Worm (Caenorhabditis elegans): ENCODE measurements around the gene Y17D7B.4.
A peak's percentile ranks its signal among the peaks of the same experiment; 100 is the strongest.

The Y17D7B.4 gene

DNA sequence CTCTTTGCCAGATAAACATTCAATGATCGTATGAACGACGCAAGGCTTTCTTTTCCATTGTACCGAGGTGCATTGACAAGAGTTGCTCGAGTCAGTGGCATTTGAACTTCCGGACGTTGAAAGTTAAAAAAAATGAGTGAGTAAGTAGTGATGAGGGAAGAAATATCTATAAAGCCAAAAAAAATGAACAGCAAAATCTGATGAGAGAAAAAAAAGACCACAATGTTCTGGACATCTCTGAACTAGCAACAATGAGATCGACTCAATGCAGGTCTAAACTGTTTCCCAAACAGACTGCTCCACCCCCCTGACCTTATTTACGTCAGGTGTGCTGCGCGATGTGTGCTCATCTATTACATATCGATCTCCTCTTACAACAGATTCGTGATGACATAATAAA, 26.0 kb downstream of the Y17D7B.4 start, which contains the start of the genes F11D11.21 and F11D11.12:
Gene F11D11.21, minus strand, starts transcription at position 101 of the 400 bp plus-strand sequence.
Gene F11D11.12, minus strand, starts transcription at position 238 of the 400 bp plus-strand sequence.
- TF ChIP-seq tbx-37 (GFP tag; conservative IDR thresholded peaks at IDR 0.05) = no peak
- TF ChIP-seq aly-1 (tag; optimal IDR thresholded peaks at IDR 0.05) = no peak
- no peak for TF ChIP-seq B0310.2 (tag; optimal IDR thresholded peaks at IDR 0.05)
- no peak for TF ChIP-seq tbx-11 (GFP tag; IDR thresholded peaks at IDR 0.05)
- no peak for TF ChIP-seq pes-1 (GFP tag; IDR thresholded peaks at IDR 0.05)
- TF ChIP-seq flt-1 (GFP tag; IDR thresholded peaks at IDR 0.05) = no peak
- TF ChIP-seq F13C5.2 (tag; optimal IDR thresholded peaks at IDR 0.05) = no peak
- no peak for TF ChIP-seq hmbx-1 (tag; optimal IDR thresholded peaks at IDR 0.05)
- no peak for TF ChIP-seq ets-7 (tag; optimal IDR thresholded peaks at IDR 0.05)
- TF ChIP-seq ceh-13 (GFP tag; optimal IDR thresholded peaks at IDR 0.05) = no peak
- no peak for TF ChIP-seq ceh-36 (tag; optimal IDR thresholded peaks at IDR 0.05)
- no peak for TF ChIP-seq tra-4 (tag; optimal IDR thresholded peaks at IDR 0.05)
- no peak for TF ChIP-seq sea-1 (GFP tag; conservative IDR thresholded peaks at IDR 0.05)
- no peak for TF ChIP-seq hnd-1 (tag; optimal IDR thresholded peaks at IDR 0.05)
- no peak for TF ChIP-seq hmg-4 (GFP tag; optimal IDR thresholded peaks at IDR 0.05)

DNA sequence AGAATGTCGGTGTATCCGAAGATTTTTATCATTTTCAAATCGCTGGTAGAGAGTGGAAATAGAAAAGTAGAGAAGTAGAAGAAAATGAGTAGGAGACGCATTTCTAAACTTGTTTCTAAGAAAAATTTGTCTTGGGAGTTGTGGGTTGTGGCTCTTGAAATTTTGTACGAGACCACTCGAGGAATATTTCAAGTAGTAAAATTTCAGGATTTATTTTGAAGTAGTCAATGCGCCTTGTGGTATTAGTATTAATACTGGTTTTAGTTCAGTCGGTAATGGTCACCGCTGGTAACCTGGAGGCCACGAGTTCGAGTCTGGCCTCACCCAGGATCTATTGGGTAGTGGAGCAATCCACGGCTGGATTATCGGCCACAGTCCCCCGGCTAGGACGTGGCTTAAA, 27.8 kb downstream of the Y17D7B.4 start, which contains the start of gene clec-252:
Gene clec-252, minus strand, starts transcription at position 101 of the 400 bp plus-strand sequence.
- TF ChIP-seq F13C5.2 (tag; optimal IDR thresholded peaks at IDR 0.05) (no peak), tbx-37 (GFP tag; conservative IDR thresholded peaks at IDR 0.05) (no peak), ceh-13 (GFP tag; optimal IDR thresholded peaks at IDR 0.05) (no peak), tra-4 (tag; optimal IDR thresholded peaks at IDR 0.05) (no peak)

DNA sequence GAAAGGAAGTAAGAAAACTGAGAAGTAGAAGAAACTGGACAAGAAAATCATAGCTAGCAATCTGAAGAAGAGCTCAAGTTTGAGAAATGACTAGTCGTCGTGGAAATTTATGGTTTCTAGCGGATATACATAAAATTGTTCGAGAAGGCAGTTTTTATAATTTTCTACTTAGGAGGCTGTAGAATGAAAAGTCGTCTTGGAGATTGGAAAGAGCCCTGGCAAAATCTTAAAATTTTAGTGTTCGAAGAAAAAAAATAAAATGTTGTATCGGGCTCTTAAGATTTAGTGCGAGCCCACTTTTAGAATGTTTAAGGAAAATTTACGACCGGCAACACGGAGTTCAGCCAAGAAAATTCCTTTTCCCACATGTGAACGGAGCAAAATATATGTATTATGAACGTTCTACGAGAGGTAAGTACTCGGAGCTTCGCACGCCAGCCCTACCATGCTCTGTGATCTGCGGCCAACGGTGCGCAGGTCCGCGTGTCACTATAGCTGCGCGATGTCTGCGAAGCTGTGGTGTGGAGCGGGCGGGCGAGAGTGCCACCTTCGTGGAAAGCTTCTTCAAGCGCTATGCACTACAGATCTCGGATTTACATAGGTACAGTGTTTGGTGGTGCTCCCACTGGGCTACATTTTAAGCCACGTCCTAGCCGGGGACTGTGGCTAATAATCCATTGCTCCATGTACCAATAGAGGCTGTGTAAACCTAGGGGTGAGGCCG, 29.4 kb downstream of the Y17D7B.4 start, which contains the start of gene clec-251:
Gene clec-251, minus strand, starts transcription at position 51 of the 724 bp plus-strand sequence.
- TF ChIP-seq tbx-37 (GFP tag; conservative IDR thresholded peaks at IDR 0.05) = no peak
- no peak for TF ChIP-seq tra-4 (tag; optimal IDR thresholded peaks at IDR 0.05)
- no peak for TF ChIP-seq hmg-4 (GFP tag; optimal IDR thresholded peaks at IDR 0.05)
- no peak for TF ChIP-seq scrt-1 (GFP tag; IDR thresholded peaks at IDR 0.05)
- no peak for TF ChIP-seq ceh-13 (GFP tag; optimal IDR thresholded peaks at IDR 0.05)
- TF ChIP-seq F13C5.2 (tag; optimal IDR thresholded peaks at IDR 0.05) = no peak
- no peak for TF ChIP-seq ama-1 (optimal IDR thresholded peaks at IDR 0.05)
- TF ChIP-seq tbx-11 (GFP tag; IDR thresholded peaks at IDR 0.05) = no peak
- TF ChIP-seq flt-1 (GFP tag; IDR thresholded peaks at IDR 0.05) = no peak
- TF ChIP-seq sea-1 (GFP tag; conservative IDR thresholded peaks at IDR 0.05) = no peak
- no peak for TF ChIP-seq aly-1 (tag; optimal IDR thresholded peaks at IDR 0.05)
- TF ChIP-seq ets-7 (tag; optimal IDR thresholded peaks at IDR 0.05) = no peak
- no peak for TF ChIP-seq pes-1 (GFP tag; IDR thresholded peaks at IDR 0.05)
- no peak for TF ChIP-seq hnd-1 (tag; optimal IDR thresholded peaks at IDR 0.05)
- no peak for TF ChIP-seq ceh-36 (tag; optimal IDR thresholded peaks at IDR 0.05)
- no peak for TF ChIP-seq hmbx-1 (tag; optimal IDR thresholded peaks at IDR 0.05)
- no peak for TF ChIP-seq B0310.2 (tag; optimal IDR thresholded peaks at IDR 0.05)

DNA sequence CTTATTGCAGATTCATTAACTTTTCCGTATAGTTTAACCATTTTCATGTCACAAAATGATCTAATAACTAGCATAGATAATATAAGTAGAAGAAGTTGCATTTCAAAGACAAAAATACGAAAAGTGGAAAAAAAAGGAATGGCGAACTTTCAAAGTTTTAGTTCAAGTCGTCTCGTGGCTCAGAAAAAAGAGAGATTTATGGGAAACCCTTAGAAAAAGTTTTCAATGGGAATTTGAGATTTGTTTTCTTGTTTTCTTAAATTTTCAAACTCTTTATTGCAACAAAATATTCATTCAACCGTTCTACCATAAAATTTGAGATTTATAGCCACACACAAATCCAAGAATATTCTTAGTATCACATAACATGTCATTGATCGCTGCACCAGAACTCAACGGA, 34.4 kb downstream of the Y17D7B.4 start, which contains the start of gene clec-250:
Gene clec-250, minus strand, starts transcription at position 101 of the 400 bp plus-strand sequence.
- TF ChIP-seq pes-1 (GFP tag; IDR thresholded peaks at IDR 0.05) (no peak), tra-4 (tag; optimal IDR thresholded peaks at IDR 0.05) (no peak), scrt-1 (GFP tag; IDR thresholded peaks at IDR 0.05) (no peak), F13C5.2 (tag; optimal IDR thresholded peaks at IDR 0.05) (no peak), ceh-13 (GFP tag; optimal IDR thresholded peaks at IDR 0.05) (no peak), tbx-37 (GFP tag; conservative IDR thresholded peaks at IDR 0.05) (no peak), tbx-11 (GFP tag; IDR thresholded peaks at IDR 0.05) (no peak), flt-1 (GFP tag; IDR thresholded peaks at IDR 0.05) (no peak), ets-7 (tag; optimal IDR thresholded peaks at IDR 0.05) (no peak), hmbx-1 (tag; optimal IDR thresholded peaks at IDR 0.05) (no peak), hnd-1 (tag; optimal IDR thresholded peaks at IDR 0.05) (no peak), aly-1 (tag; optimal IDR thresholded peaks at IDR 0.05) (no peak), B0310.2 (tag; optimal IDR thresholded peaks at IDR 0.05) (no peak), hmg-4 (GFP tag; optimal IDR thresholded peaks at IDR 0.05) (no peak), ceh-36 (tag; optimal IDR thresholded peaks at IDR 0.05) (no peak)

DNA sequence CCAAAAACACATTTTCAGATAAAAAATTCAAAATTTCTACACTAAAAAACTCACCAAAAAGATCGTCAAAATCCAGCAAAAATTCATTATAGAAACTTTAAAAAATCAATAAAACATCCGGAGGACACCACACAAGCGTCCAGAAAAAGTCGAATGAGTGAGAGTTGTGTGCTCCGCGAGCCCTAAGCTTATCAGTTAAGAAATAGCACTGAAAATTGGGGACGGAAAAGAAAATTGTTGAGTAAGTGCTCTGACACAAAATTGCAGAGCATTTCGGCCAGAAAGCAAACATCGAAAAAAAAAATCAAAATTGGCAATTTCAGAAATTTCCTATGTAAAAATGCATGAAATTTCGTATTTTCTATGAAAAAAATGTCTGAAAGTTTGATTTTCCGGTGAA, 38.8 kb downstream of the Y17D7B.4 start:
- TF ChIP-seq B0310.2 (tag; optimal IDR thresholded peaks at IDR 0.05) (no peak), ceh-13 (GFP tag; optimal IDR thresholded peaks at IDR 0.05) (no peak), hmbx-1 (tag; optimal IDR thresholded peaks at IDR 0.05) (no peak), aly-1 (tag; optimal IDR thresholded peaks at IDR 0.05) (no peak), sea-1 (GFP tag; conservative IDR thresholded peaks at IDR 0.05) (no peak)

DNA sequence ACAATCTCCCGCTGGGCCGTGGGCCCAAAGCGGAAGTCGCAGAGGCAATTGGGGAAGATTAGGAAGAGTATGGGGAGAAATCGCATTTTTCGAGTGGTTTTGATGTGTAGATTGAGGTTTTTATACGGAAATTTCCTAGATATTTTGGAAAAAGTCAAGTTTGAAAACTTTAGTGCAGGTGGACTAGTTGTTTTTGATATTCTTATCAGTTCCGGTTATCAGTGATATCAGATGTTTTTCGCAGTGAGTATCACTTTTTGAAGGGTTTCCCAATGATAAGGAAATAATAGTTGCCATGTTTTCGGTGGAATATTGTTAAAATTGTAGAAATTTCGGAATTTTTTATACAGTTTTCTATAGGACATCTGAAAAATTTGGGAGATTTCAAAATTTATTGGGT, 42.1 kb downstream of the Y17D7B.4 start, which contains the start of gene scl-20:
Gene scl-20, minus strand, starts transcription at position 101 of the 400 bp plus-strand sequence.
- TF ChIP-seq aly-1 (tag; optimal IDR thresholded peaks at IDR 0.05) (no peak), ceh-13 (GFP tag; optimal IDR thresholded peaks at IDR 0.05) (no peak), ama-1 (optimal IDR thresholded peaks at IDR 0.05) (no peak), flt-1 (GFP tag; IDR thresholded peaks at IDR 0.05) (no peak), hnd-1 (tag; optimal IDR thresholded peaks at IDR 0.05) (no peak), tra-4 (tag; optimal IDR thresholded peaks at IDR 0.05) (no peak), sea-1 (GFP tag; conservative IDR thresholded peaks at IDR 0.05) (no peak), ceh-36 (tag; optimal IDR thresholded peaks at IDR 0.05) (no peak), F13C5.2 (tag; optimal IDR thresholded peaks at IDR 0.05) (no peak), B0310.2 (tag; optimal IDR thresholded peaks at IDR 0.05) (no peak), ets-7 (tag; optimal IDR thresholded peaks at IDR 0.05) (no peak), scrt-1 (GFP tag; IDR thresholded peaks at IDR 0.05) (no peak), pes-1 (GFP tag; IDR thresholded peaks at IDR 0.05) (no peak), tbx-37 (GFP tag; conservative IDR thresholded peaks at IDR 0.05) (no peak), hmbx-1 (tag; optimal IDR thresholded peaks at IDR 0.05) (no peak), hmg-4 (GFP tag; optimal IDR thresholded peaks at IDR 0.05) (no peak), tbx-11 (GFP tag; IDR thresholded peaks at IDR 0.05) (no peak)

DNA sequence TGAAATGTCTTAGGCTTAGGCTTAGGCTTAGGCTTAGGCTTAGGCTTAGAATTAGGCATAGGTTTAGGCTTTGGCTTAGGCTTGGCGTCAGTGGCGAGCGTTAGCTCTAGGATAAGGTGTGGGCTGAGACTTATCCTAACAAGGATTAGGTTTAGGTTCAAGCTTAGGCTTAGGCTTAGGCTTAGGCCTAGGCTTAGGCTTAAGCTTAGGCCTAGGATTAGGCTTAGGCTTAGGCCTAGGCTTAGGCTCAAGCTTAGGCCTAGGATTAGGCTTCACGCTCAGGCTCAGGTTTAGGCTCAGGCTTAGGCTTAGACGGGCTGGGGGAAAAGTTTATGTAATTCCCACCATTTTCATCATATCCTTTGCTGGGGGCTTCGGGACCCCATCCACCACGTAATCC, 42.5 kb downstream of the Y17D7B.4 start:
- TF ChIP-seq tbx-37 (GFP tag; conservative IDR thresholded peaks at IDR 0.05) = no peak
- TF ChIP-seq tra-4 (tag; optimal IDR thresholded peaks at IDR 0.05) = no peak
- TF ChIP-seq ceh-36 (tag; optimal IDR thresholded peaks at IDR 0.05) = peak; percentile 88

All from whole organism, early embryonic.